Worm (Caenorhabditis elegans): ENCODE results near the gene C35A5.6.

ce11 chrV:10525902-10526301 is 17.0 kb downstream of the C35A5.6 start, which contains the start of the genes C35A5.8 and hda-11:
- TF ChIP-seq nhr-11 (tag; optimal IDR thresholded peaks at IDR 0.05) (no peak), dmd-9 (GFP tag; IDR thresholded peaks at IDR 0.05) (peak; percentile 89; the same call in 1 of the 2 replicates), lin-15B (tag; optimal IDR thresholded peaks at IDR 0.05) (no peak), fkh-10 (GFP tag; optimal IDR thresholded peaks at IDR 0.05) (no peak), daf-19 (GFP tag; conservative IDR thresholded peaks at IDR 0.05) (no peak), skn-1 (tag; optimal IDR thresholded peaks at IDR 0.05) (no peak), fos-1 (tag; optimal IDR thresholded peaks at IDR 0.05) (no peak), lin-13 (GFP tag; optimal IDR thresholded peaks at IDR 0.05) (no peak), ztf-11 (tag; optimal IDR thresholded peaks at IDR 0.05) (no peak), R02D3.7 (tag; optimal IDR thresholded peaks at IDR 0.05) (no peak)
